Worm (Caenorhabditis elegans): ENCODE measurements around the gene F38B2.6.

Gene F38B2.6

ce11 chrX:11240585-11241115 lies 40.4 kb downstream of the F38B2.6 start, which contains the start of gene C34F6.10:
Gene C34F6.10, minus strand, starts transcription at chrX:11240635.
- TF ChIP-seq unc-55 (GFP tag; optimal IDR thresholded peaks at IDR 0.05) (no peak), nhr-25 (tag; optimal IDR thresholded peaks at IDR 0.05) (no peak), nhr-6 (tag; optimal IDR thresholded peaks at IDR 0.05) (no peak), ztf-11 (tag; optimal IDR thresholded peaks at IDR 0.05) (no peak), lin-11 (tag; optimal IDR thresholded peaks at IDR 0.05) (no peak), elt-1 (tag; optimal IDR thresholded peaks at IDR 0.05) (no peak)

Data from whole organism, L2 larva.